Worm (Caenorhabditis elegans) whole organism, early embryonic: ENCODE results near the gene T05B11.4.

Experiments used
- B0310.2 ChIP-seq: sonication (generic microtip); optimal IDR thresholded peaks from 2 replicates; lab custom pipeline; 2016; ENCODE audit warnings: mild to moderate bottlenecking, missing genetic modification characterization, missing compliant biosample characterization
- F13C5.2 ChIP-seq: sonication (generic microtip); optimal IDR thresholded peaks from 2 replicates; lab custom pipeline; 2017; ENCODE audit warnings: mild to moderate bottlenecking, missing genetic modification characterization, inconsistent platforms, missing compliant biosample characterization
- aly-1 ChIP-seq: sonication (generic microtip); optimal IDR thresholded peaks from 2 replicates; lab custom pipeline; 2016; ENCODE audit warnings: missing genetic modification characterization, missing compliant biosample characterization
- ama-1 ChIP-seq: fragments of 150-350 bp; optimal IDR thresholded peaks from 2 replicates; lab custom pipeline; 2014
- ceh-13 ChIP-seq: fragments of 200-800 bp; sonication (Bioruptor generic); optimal IDR thresholded peaks from 2 replicates; lab custom pipeline; 2018; ENCODE audit warnings: mild to moderate bottlenecking, missing genetic modification characterization, missing compliant biosample characterization
- ceh-36 ChIP-seq: sonication (generic microtip); optimal IDR thresholded peaks from 2 replicates; lab custom pipeline; 2016; ENCODE audit warnings: missing genetic modification characterization, inconsistent platforms, missing compliant biosample characterization
- ets-7 ChIP-seq: sonication (generic microtip); optimal IDR thresholded peaks from 2 replicates; lab custom pipeline; 2016; ENCODE audit warnings: missing genotype, missing genetic modification characterization, missing compliant biosample characterization
- flt-1 ChIP-seq: fragments of 200-800 bp; sonication (Bioruptor generic); IDR thresholded peaks from 2 replicates; pipeline ENCODE4 v1.3.6; 2022; ENCODE audit warnings: missing genetic modification characterization, missing compliant biosample characterization
- hmbx-1 ChIP-seq: sonication (generic microtip); optimal IDR thresholded peaks from 2 replicates; lab custom pipeline; 2016; ENCODE audit warnings: mild to moderate bottlenecking, missing genetic modification characterization, missing compliant biosample characterization
- hmg-4 ChIP-seq: fragments of 200-800 bp; sonication (Bioruptor generic); optimal IDR thresholded peaks from 2 replicates; lab custom pipeline; 2018; ENCODE audit warnings: mild to moderate bottlenecking, missing genetic modification characterization, missing compliant biosample characterization
- hnd-1 ChIP-seq: sonication (generic microtip); optimal IDR thresholded peaks from 2 replicates; lab custom pipeline; 2016; ENCODE audit warnings: missing genetic modification characterization, missing compliant biosample characterization
- pes-1 ChIP-seq: fragments of 200-800 bp; sonication (Bioruptor generic); IDR thresholded peaks from 2 replicates; pipeline ENCODE4 v1.3.6; 2022; ENCODE audit warnings: missing genetic modification reagents, missing genetic modification characterization, missing compliant biosample characterization
- scrt-1 ChIP-seq: fragments of 200-800 bp; sonication (Bioruptor generic); IDR thresholded peaks from 2 replicates; pipeline ENCODE4 v1.3.6; 2022; ENCODE audit warnings: missing genetic modification characterization, missing compliant biosample characterization
- sea-1 ChIP-seq: fragments of 200-800 bp; sonication (Bioruptor generic); conservative IDR thresholded peaks from 2 replicates; pipeline ENCODE4 v1.3.6; 2022; ENCODE audit warnings: missing genetic modification characterization, missing compliant biosample characterization
- tbx-11 ChIP-seq: fragments of 200-800 bp; sonication (Bioruptor generic); IDR thresholded peaks from 2 replicates; pipeline ENCODE4 v1.3.6; 2022; ENCODE audit warnings: missing genetic modification characterization, missing compliant biosample characterization
- tbx-37 ChIP-seq: fragments of 200-800 bp; sonication (Bioruptor generic); conservative IDR thresholded peaks from 2 replicates; pipeline ENCODE4 v1.3.6; 2022; ENCODE audit warnings: missing genetic modification reagents, missing genetic modification characterization, missing compliant biosample characterization
- tra-4 ChIP-seq: sonication (generic microtip); optimal IDR thresholded peaks from 2 replicates; lab custom pipeline; 2017; ENCODE audit warnings: missing genetic modification characterization, missing compliant biosample characterization

T05B11.4 gene

ce11 chrV:7737710-7738109, 16.7 kb downstream of the T05B11.4 start, which contains the start of gene srr-9:
srr-9 (plus strand) TSS chrV:7738010.
- no peak for TF ChIP-seq pes-1
- no peak for TF ChIP-seq F13C5.2 (tag; lab: Kevin White, UChicago)
- TF ChIP-seq hnd-1 (tag; lab: Kevin White, UChicago) = no peak
- TF ChIP-seq hmbx-1 (tag; lab: Kevin White, UChicago) = no peak
- no peak for TF ChIP-seq aly-1 (tag; lab: Kevin White, UChicago)
- TF ChIP-seq ets-7 (tag; lab: Kevin White, UChicago) = no peak
- TF ChIP-seq ceh-13 (GFP tag; lab: Kevin White, UChicago) = no peak
- no peak for TF ChIP-seq sea-1
- no peak for TF ChIP-seq ama-1 (lab: Kevin White, UChicago)
- no peak for TF ChIP-seq tbx-11

ce11 chrV:7735319-7735718, 19.1 kb downstream of the T05B11.4 start, which contains the start of gene srr-10:
srr-10 (plus strand) TSS chrV:7735619.
- TF ChIP-seq flt-1 (GFP tag; lab: Robert Waterston, UW) = no peak
- TF ChIP-seq B0310.2 (tag; lab: Kevin White, UChicago) = no peak
- no peak for TF ChIP-seq tbx-11
- TF ChIP-seq ets-7 (tag; lab: Kevin White, UChicago) = no peak
- TF ChIP-seq ama-1 (lab: Kevin White, UChicago) = no peak
- no peak for TF ChIP-seq ceh-36
- no peak for TF ChIP-seq pes-1
- TF ChIP-seq tra-4 (tag; lab: Kevin White, UChicago) = no peak
- no peak for TF ChIP-seq hnd-1 (tag; lab: Kevin White, UChicago)
- no peak for TF ChIP-seq hmbx-1 (tag; lab: Kevin White, UChicago)
- no peak for TF ChIP-seq tbx-37 (GFP tag; lab: Robert Waterston, UW)
- no peak for TF ChIP-seq scrt-1 (GFP tag; lab: Robert Waterston, UW)
- TF ChIP-seq aly-1 (tag; lab: Kevin White, UChicago) = no peak
- TF ChIP-seq sea-1 = no peak

ce11 chrV:7734909-7735308, 19.5 kb downstream of the T05B11.4 start, which contains the start of gene clic-1:
clic-1 (minus strand) TSS chrV:7734911.
- no peak for TF ChIP-seq pes-1
- peak; percentile 63 for TF ChIP-seq F13C5.2 (tag; lab: Kevin White, UChicago)
- no peak for TF ChIP-seq flt-1 (GFP tag; lab: Robert Waterston, UW)

- TF ChIP-seq flt-1 (GFP tag; lab: Robert Waterston, UW) (no peak), ceh-13 (GFP tag; lab: Kevin White, UChicago) (no peak), sea-1 (no peak), B0310.2 (tag; lab: Kevin White, UChicago) (no peak), hmbx-1 (tag; lab: Kevin White, UChicago) (no peak), hmg-4 (GFP tag; lab: Kevin White, UChicago) (no peak), F13C5.2 (tag; lab: Kevin White, UChicago) (no peak), ets-7 (tag; lab: Kevin White, UChicago) (no peak), aly-1 (tag; lab: Kevin White, UChicago) (no peak), scrt-1 (GFP tag; lab: Robert Waterston, UW) (no peak)
Observed at ce11 chrV:7733240-7733765, 21.2 kb downstream of the T05B11.4 start.

ce11 chrV:7730488-7730887, 24.0 kb downstream of the T05B11.4 start:
- TF ChIP-seq hmbx-1 (tag; lab: Kevin White, UChicago) = no peak
- TF ChIP-seq tbx-37 (GFP tag; lab: Robert Waterston, UW) = 0 out of 2 replicates have a peak, but pooled peaks have one; percentile 18
- TF ChIP-seq scrt-1 (GFP tag; lab: Robert Waterston, UW) = no peak
- no peak for TF ChIP-seq F13C5.2 (tag; lab: Kevin White, UChicago)
- peak; percentile 25 for TF ChIP-seq ceh-36
- peak; percentile 8 for TF ChIP-seq B0310.2 (tag; lab: Kevin White, UChicago)
- TF ChIP-seq pes-1 = peak; percentile 37; the same call in 1 of the 2 replicates

- TF ChIP-seq ceh-13 (GFP tag; lab: Kevin White, UChicago) = no peak
- TF ChIP-seq aly-1 (tag; lab: Kevin White, UChicago) = no peak
- no peak for TF ChIP-seq ceh-36
- TF ChIP-seq ets-7 (tag; lab: Kevin White, UChicago) = no peak
- TF ChIP-seq tbx-37 (GFP tag; lab: Robert Waterston, UW) = no peak
- TF ChIP-seq sea-1 = no peak
- no peak for TF ChIP-seq tbx-11
- TF ChIP-seq flt-1 (GFP tag; lab: Robert Waterston, UW) = no peak
- TF ChIP-seq hmg-4 (GFP tag; lab: Kevin White, UChicago) = no peak
- TF ChIP-seq pes-1 = no peak
- no peak for TF ChIP-seq B0310.2 (tag; lab: Kevin White, UChicago)
- TF ChIP-seq hnd-1 (tag; lab: Kevin White, UChicago) = no peak
- no peak for TF ChIP-seq tra-4 (tag; lab: Kevin White, UChicago)
- TF ChIP-seq hmbx-1 (tag; lab: Kevin White, UChicago) = no peak
- no peak for TF ChIP-seq scrt-1 (GFP tag; lab: Robert Waterston, UW)
Observed at ce11 chrV:7728679-7729027, 25.8 kb downstream of the T05B11.4 start, which contains the start of gene Y97E10C.1. Y97E10C.1 (plus strand) TSS chrV:7728879.

- TF ChIP-seq scrt-1 (GFP tag; lab: Robert Waterston, UW) (no peak), tbx-37 (GFP tag; lab: Robert Waterston, UW) (no peak), ceh-36 (no peak), ama-1 (lab: Kevin White, UChicago) (no peak), aly-1 (tag; lab: Kevin White, UChicago) (no peak), tbx-11 (no peak), ceh-13 (GFP tag; lab: Kevin White, UChicago) (no peak), hmg-4 (GFP tag; lab: Kevin White, UChicago) (no peak), ets-7 (tag; lab: Kevin White, UChicago) (no peak), tra-4 (tag; lab: Kevin White, UChicago) (no peak), sea-1 (no peak), pes-1 (no peak)
Observed at ce11 chrV:7728003-7728678, 26.3 kb downstream of the T05B11.4 start.
